Fruit fly (Drosophila melanogaster): ENCODE measurements around the gene CG10154.

DNA sequence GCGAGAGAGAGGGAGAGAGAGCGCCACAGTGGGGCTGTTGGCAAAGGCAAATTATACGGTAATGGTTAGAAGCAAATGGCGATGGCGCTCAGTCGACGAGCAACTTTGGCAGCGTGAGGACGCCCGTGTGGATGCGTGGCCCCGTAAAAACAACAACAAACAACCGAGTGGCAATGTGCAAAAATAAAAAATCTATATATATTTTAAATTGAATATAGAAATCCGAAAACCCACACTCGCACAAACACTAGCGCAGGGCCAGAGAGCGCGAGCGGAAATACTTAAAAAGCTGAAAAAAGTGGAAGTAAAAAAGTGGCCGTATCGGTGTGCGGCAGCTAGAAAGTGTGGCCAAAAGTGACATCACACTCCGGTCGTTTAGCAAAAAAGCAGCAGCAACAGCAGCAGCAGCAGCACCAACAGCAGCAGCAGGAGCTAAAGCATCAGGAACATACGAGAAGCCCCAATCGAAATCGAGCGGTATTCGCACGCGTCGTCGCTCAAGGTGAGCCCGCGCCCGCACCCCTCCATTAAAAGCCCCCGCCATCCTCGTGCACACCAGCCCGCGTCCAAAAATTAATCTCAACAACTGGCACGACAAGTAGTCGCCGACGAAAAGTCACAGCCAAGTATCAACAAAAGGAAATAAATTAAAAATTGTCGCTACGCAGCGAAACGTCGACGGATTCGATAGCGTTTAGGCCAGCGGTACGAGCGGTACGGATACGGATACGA is 40.7 kb upstream of the CG10154 start, which contains the start of gene stv:
- no peak for TF ChIP-seq GATAd (GFP tag; optimal IDR thresholded peaks at IDR 0.05)
- no peak for TF ChIP-seq Myc (optimal IDR thresholded peaks at IDR 0.05)
- no peak for TF ChIP-seq psq (GFP tag; optimal IDR thresholded peaks at IDR 0.05)
- TF ChIP-seq fru (GFP tag; optimal IDR thresholded peaks at IDR 0.05): no peak
- TF ChIP-seq brk (GFP tag; optimal IDR thresholded peaks at IDR 0.05): no peak
- no peak for TF ChIP-seq sv (GFP tag; optimal IDR thresholded peaks at IDR 0.05)
- TF ChIP-seq dl (GFP tag; optimal IDR thresholded peaks at IDR 0.05; ENCODE audit: insufficient read depth in 1 of 2, partially characterized antibody in 2 of 2): no peak
- no peak for TF ChIP-seq br (GFP tag; optimal IDR thresholded peaks at IDR 0.05)

All from whole organism, wandering third instar larva.